Fruit fly (Drosophila melanogaster): ENCODE results near the gene CG33985.

Gene CG33985

dm6 chr3L:15566484-15566955 lies 39.9 kb upstream of the CG33985 start (continued):
- TF ChIP-seq pita (GFP tag; optimal IDR thresholded peaks at IDR 0.05) (no peak), inv (GFP tag; IDR thresholded peaks at IDR 0.05; ENCODE audit: partially characterized antibody) (no peak), amos (GFP tag; IDR thresholded peaks at IDR 0.05; ENCODE audit: partially characterized antibody) (no peak), CG12942 (GFP tag; optimal IDR thresholded peaks at IDR 0.05) (no peak), CG8944 (GFP tag; optimal IDR thresholded peaks at IDR 0.05) (no peak), CG30403 (GFP tag; optimal IDR thresholded peaks at IDR 0.05) (no peak), NK7.1 (GFP tag; optimal IDR thresholded peaks at IDR 0.05) (peak; percentile 31), nom (GFP tag; optimal IDR thresholded peaks at IDR 0.05) (no peak), YL-1 (GFP tag; optimal IDR thresholded peaks at IDR 0.05) (peak; percentile 19), HHEX (GFP tag; optimal IDR thresholded peaks at IDR 0.05) (peak; percentile 90), NFAT (GFP tag; IDR thresholded peaks at IDR 0.05) (peak; percentile 32; the same call in 1 of the 2 replicates), H15 (GFP tag; IDR thresholded peaks at IDR 0.05) (no peak), CG12659 (GFP tag; optimal IDR thresholded peaks at IDR 0.05) (peak; percentile 41), HmgZ (tag; optimal IDR thresholded peaks at IDR 0.05) (peak; percentile 85), bowl (GFP tag; IDR thresholded peaks at IDR 0.05) (peak; percentile 36; the same call in 1 of the 2 replicates), slp2 (GFP tag; optimal IDR thresholded peaks at IDR 0.05) (peak; percentile 33), CG17385 (GFP tag; optimal IDR thresholded peaks at IDR 0.05) (no peak), CG9932 (GFP tag; IDR thresholded peaks at IDR 0.05) (no peak), Gug (GFP tag; IDR thresholded peaks at IDR 0.05) (no peak), CG17829 (tag; optimal IDR thresholded peaks at IDR 0.05) (peak; percentile 21), stwl (tag; optimal IDR thresholded peaks at IDR 0.05) (no peak), Doc3 (GFP tag; IDR thresholded peaks at IDR 0.05; ENCODE audit: partially characterized antibody) (no peak), Doc2 (GFP tag; IDR thresholded peaks at IDR 0.05) (no peak), Fer3 (tag; optimal IDR thresholded peaks at IDR 0.05) (peak; percentile 73), CG4404 (GFP tag; IDR thresholded peaks at IDR 0.05) (no peak), CG5953 (GFP tag; IDR thresholded peaks at IDR 0.05) (no peak), unpg (GFP tag; optimal IDR thresholded peaks at IDR 0.05) (peak; percentile 64), HLHmδ (GFP tag; optimal IDR thresholded peaks at IDR 0.05) (peak; percentile 77), toy (GFP tag; IDR thresholded peaks at IDR 0.05) (no peak), CG15269 (tag; optimal IDR thresholded peaks at IDR 0.05) (no peak), Deaf1 (tag; optimal IDR thresholded peaks at IDR 0.05) (peak; percentile 91), her (GFP tag; optimal IDR thresholded peaks at IDR 0.05) (peak; percentile 61), fd96Cb (tag; optimal IDR thresholded peaks at IDR 0.05) (no peak), Ravus (GFP tag; IDR thresholded peaks at IDR 0.05) (no peak), Hmr (GFP tag; optimal IDR thresholded peaks at IDR 0.05) (peak; percentile 91), Hr51 (GFP tag; optimal IDR thresholded peaks at IDR 0.05) (peak in 1 of 2 experiments; percentile 63), nau (GFP tag; optimal IDR thresholded peaks at IDR 0.05) (no peak), Jarid2 (GFP tag; optimal IDR thresholded peaks at IDR 0.05) (no peak), Ada2b (GFP tag; IDR thresholded peaks at IDR 0.05) (no peak), CG18619 (GFP tag; optimal IDR thresholded peaks at IDR 0.05) (peak; percentile 53), vfl (GFP tag; optimal IDR thresholded peaks at IDR 0.05) (no peak), CG15696 (tag; optimal IDR thresholded peaks at IDR 0.05) (peak; percentile 61), GATAe (GFP tag; conservative IDR thresholded peaks at IDR 0.05) (0 out of 2 replicates have a peak, but pooled peaks have one; percentile 21), slbo (GFP tag; IDR thresholded peaks at IDR 0.05) (0 out of 2 replicates have a peak, but pooled peaks have one; percentile 14), chif (GFP tag; optimal IDR thresholded peaks at IDR 0.05) (no peak), CG2875 (GFP tag; optimal IDR thresholded peaks at IDR 0.05) (peak; percentile 78), CG12299 (tag; optimal IDR thresholded peaks at IDR 0.05) (peak; percentile 62), Camta (GFP tag; optimal IDR thresholded peaks at IDR 0.05) (no peak), MESR4 (GFP tag; optimal IDR thresholded peaks at IDR 0.05) (no peak), CG32772 (GFP tag; IDR thresholded peaks at IDR 0.05) (no peak)

Data from whole organism, embryonic.